Fruit fly (Drosophila melanogaster) whole organism, embryonic: Measurements from ENCODE around the gene CG1622.

Experiments
- C15 ChIP-seq: fragments of 200-800 bp; sonication (Bioruptor generic); IDR thresholded peaks from 3 replicates; pipeline ENCODE4 v1.3.6; 2022; ENCODE audit warnings: missing biosample characterization, missing genetic modification characterization
- CG1024 ChIP-seq: fragments of 200-800 bp; sonication (Bioruptor generic); IDR thresholded peaks from 2 replicates; pipeline ENCODE4 v1.3.6; 2022; ENCODE audit warnings: missing biosample characterization, missing genetic modification characterization
- CG11093 ChIP-seq: fragments of 200-800 bp; sonication (Bioruptor generic); IDR thresholded peaks from 3 replicates; pipeline ENCODE4 v1.3.6; 2022; ENCODE audit warnings: missing biosample characterization, missing genetic modification characterization
- CG11695 ChIP-seq: fragments of 200-800 bp; sonication (Bioruptor generic); IDR thresholded peaks from 3 replicates; pipeline ENCODE4 v1.3.6; 2022; ENCODE audit warnings: missing biosample characterization, missing genetic modification characterization
- CG12659 ChIP-seq: fragments of 200-800 bp; sonication (Bioruptor generic); optimal IDR thresholded peaks from 3 replicates; lab custom pipeline; 2017; ENCODE audit warnings: mild to moderate bottlenecking, missing biosample characterization, missing genetic modification reagents, missing genetic modification characterization
- CG15011 ChIP-seq: fragments of 200-800 bp; sonication (Bioruptor generic); optimal IDR thresholded peaks from 3 replicates; lab custom pipeline; 2018; ENCODE audit warnings: missing biosample characterization, mild to moderate bottlenecking, missing genetic modification characterization
- CG15479 ChIP-seq: fragments of 200-800 bp; sonication (Bioruptor generic); optimal IDR thresholded peaks from 3 replicates; lab custom pipeline; 2019; ENCODE audit warnings: missing biosample characterization, mild to moderate bottlenecking, missing genetic modification characterization, moderate library complexity
- CG17612 ChIP-seq: fragments of 200-800 bp; sonication (Bioruptor generic); IDR thresholded peaks from 2 replicates; pipeline ENCODE4 v1.3.6; 2022; ENCODE audit warnings: missing biosample characterization, missing genetic modification characterization
- CG17912 ChIP-seq: fragments of 200-800 bp; sonication (Bioruptor generic); optimal IDR thresholded peaks from 2 replicates; lab custom pipeline; 2018; ENCODE audit warnings: missing biosample characterization, mild to moderate bottlenecking, missing genetic modification characterization
- CG1832 ChIP-seq: fragments of 200-800 bp; sonication (Bioruptor generic); optimal IDR thresholded peaks from 2 replicates; lab custom pipeline; 2017; ENCODE audit warnings: missing biosample characterization, mild to moderate bottlenecking, missing genetic modification characterization, inconsistent platforms
- CG2889 ChIP-seq: fragments of 200-800 bp; sonication (Bioruptor generic); IDR thresholded peaks from 3 replicates; pipeline ENCODE4 v1.3.6; 2022; ENCODE audit warnings: missing biosample characterization, missing genetic modification characterization
- CG42726 ChIP-seq: fragments of 200-800 bp; sonication (Bioruptor generic); IDR thresholded peaks from 2 replicates; pipeline ENCODE4 v1.3.6; 2022; ENCODE audit warnings: missing biosample characterization, missing genetic modification characterization; ENCODE audit not compliant: partially characterized antibody
- CG43689 ChIP-seq: fragments of 200-800 bp; sonication (Bioruptor generic); IDR thresholded peaks from 2 replicates; pipeline ENCODE4 v1.3.6; 2022; ENCODE audit warnings: missing biosample characterization, missing genetic modification characterization
- CG4404 ChIP-seq: fragments of 200-800 bp; sonication (Bioruptor generic); IDR thresholded peaks from 2 replicates; pipeline ENCODE4 v1.3.6; 2022; ENCODE audit warnings: missing biosample characterization, missing genetic modification characterization
- CG5245 ChIP-seq: fragments of 200-800 bp; sonication (Bioruptor generic); optimal IDR thresholded peaks from 3 replicates; lab custom pipeline; 2016; ENCODE audit warnings: missing biosample characterization, missing genetic modification characterization
- CG7987 ChIP-seq: fragments of 200-800 bp; sonication (Bioruptor generic); optimal IDR thresholded peaks from 2 replicates; lab custom pipeline; 2018; ENCODE audit warnings: missing biosample characterization, mild to moderate bottlenecking, missing genetic modification characterization, moderate library complexity
- CHES-1-like ChIP-seq: fragments of 200-800 bp; sonication (Bioruptor generic); optimal IDR thresholded peaks from 2 replicates; lab custom pipeline; 2016; ENCODE audit warnings: missing biosample characterization, missing genetic modification characterization
- Chrac-16 ChIP-seq: fragments of 200-800 bp; sonication (Bioruptor generic); optimal IDR thresholded peaks from 3 replicates; lab custom pipeline; 2016; ENCODE audit warnings: missing biosample characterization, missing genetic modification characterization
- Dfd ChIP-seq, 2 experiments: fragments of >200 bp; optimal IDR thresholded peaks; 2 replicates each; lab custom pipeline; 2017; ENCODE audit warnings: missing biosample characterization in 2 of 2, missing genetic modification characterization in 2 of 2
- Doc3 ChIP-seq: fragments of 200-800 bp; sonication (Bioruptor generic); IDR thresholded peaks from 3 replicates; pipeline ENCODE4 v1.3.6; 2022; ENCODE audit warnings: missing biosample characterization, missing genetic modification characterization; ENCODE audit not compliant: partially characterized antibody
- E2f2 ChIP-seq: fragments of 200-800 bp; sonication (Bioruptor generic); IDR thresholded peaks from 2 replicates; pipeline ENCODE4 v1.3.6; 2022; ENCODE audit warnings: missing biosample characterization, missing genetic modification characterization
- Fer1 ChIP-seq: fragments of 200-800 bp; sonication (Bioruptor generic); optimal IDR thresholded peaks from 2 replicates; lab custom pipeline; 2017; ENCODE audit warnings: missing biosample characterization, mild to moderate bottlenecking, missing genetic modification characterization
- GATAe ChIP-seq: fragments of 200-800 bp; sonication (Bioruptor generic); conservative IDR thresholded peaks from 2 replicates; pipeline ENCODE4 v1.3.6; 2022; ENCODE audit warnings: missing biosample characterization, missing genetic modification characterization
- HHEX ChIP-seq: fragments of 200-800 bp; sonication (Bioruptor generic); optimal IDR thresholded peaks from 3 replicates; lab custom pipeline; 2017; ENCODE audit warnings: missing biosample characterization, mild to moderate bottlenecking, missing genetic modification characterization, missing genetic modification reagents
- HLH3B ChIP-seq: fragments of 200-800 bp; sonication (Bioruptor generic); IDR thresholded peaks from 2 replicates; pipeline ENCODE4 v1.3.6; 2022; ENCODE audit warnings: missing biosample characterization, missing genetic modification characterization
- Lhr ChIP-seq: fragments of 200-800 bp; sonication (Bioruptor generic); optimal IDR thresholded peaks from 3 replicates; lab custom pipeline; 2017; ENCODE audit warnings: mild to moderate bottlenecking, missing biosample characterization, missing genetic modification reagents, missing genetic modification characterization
- NC2α ChIP-seq: fragments of 200-800 bp; sonication (Bioruptor generic); optimal IDR thresholded peaks from 2 replicates; lab custom pipeline; 2016; ENCODE audit warnings: missing biosample characterization, missing genetic modification characterization
- Opbp ChIP-seq: fragments of 200-800 bp; sonication (Bioruptor generic); IDR thresholded peaks from 3 replicates; pipeline ENCODE4 v1.3.6; 2022; ENCODE audit warnings: missing biosample characterization, missing genetic modification characterization; ENCODE audit not compliant: partially characterized antibody
- PHDP ChIP-seq: fragments of 200-800 bp; sonication (Bioruptor generic); optimal IDR thresholded peaks from 3 replicates; lab custom pipeline; 2018; ENCODE audit warnings: missing biosample characterization, mild to moderate bottlenecking, missing genetic modification characterization, moderate library complexity
- Sox102F ChIP-seq: fragments of 200-800 bp; sonication (Bioruptor generic); optimal IDR thresholded peaks from 2 replicates; lab custom pipeline; 2018; ENCODE audit warnings: missing biosample characterization, mild to moderate bottlenecking, missing genetic modification characterization, moderate library complexity
- Taf1 ChIP-seq: fragments of 200-800 bp; sonication (Bioruptor generic); IDR thresholded peaks from 2 replicates; pipeline ENCODE4 v1.3.6; 2022; ENCODE audit warnings: missing biosample characterization, missing genetic modification characterization
- ab ChIP-seq: fragments of 200-800 bp; sonication (Bioruptor generic); optimal IDR thresholded peaks from 2 replicates; lab custom pipeline; 2016; ENCODE audit warnings: missing biosample characterization, missing genetic modification characterization
- br ChIP-seq: fragments of >200 bp; optimal IDR thresholded peaks from 2 replicates; lab custom pipeline; 2017
- btn ChIP-seq: fragments of 200-800 bp; sonication (Bioruptor generic); optimal IDR thresholded peaks from 2 replicates; lab custom pipeline; 2016; ENCODE audit warnings: missing biosample characterization, missing genetic modification characterization
- cas ChIP-seq: fragments of 200-800 bp; sonication (Bioruptor generic); IDR thresholded peaks from 2 replicates; pipeline ENCODE4 v1.3.6; 2022; ENCODE audit warnings: missing biosample characterization, missing genetic modification characterization
- chn ChIP-seq: fragments of 200-800 bp; sonication (Bioruptor generic); optimal IDR thresholded peaks from 2 replicates; lab custom pipeline; 2016; ENCODE audit warnings: missing biosample characterization, missing genetic modification characterization
- corto ChIP-seq: fragments of 200-800 bp; sonication (Bioruptor generic); optimal IDR thresholded peaks from 2 replicates; lab custom pipeline; 2016; ENCODE audit warnings: missing biosample characterization, mild to moderate bottlenecking, missing genetic modification characterization, moderate library complexity
- gcm2 ChIP-seq: fragments of 200-800 bp; sonication (Bioruptor generic); optimal IDR thresholded peaks from 2 replicates; lab custom pipeline; 2016; ENCODE audit warnings: missing biosample characterization, missing genetic modification characterization
- grn ChIP-seq: fragments of 200-800 bp; sonication (Bioruptor generic); optimal IDR thresholded peaks from 3 replicates; lab custom pipeline; 2017; ENCODE audit warnings: missing biosample characterization, missing genetic modification characterization
- gsb ChIP-seq: fragments of 200-800 bp; sonication (Bioruptor generic); IDR thresholded peaks from 2 replicates; pipeline ENCODE4 v1.3.6; 2022; ENCODE audit warnings: missing biosample characterization, missing genetic modification characterization
- h ChIP-seq: fragments of >200 bp; optimal IDR thresholded peaks from 2 replicates; lab custom pipeline; 2017
- hb ChIP-seq: fragments of 200-800 bp; sonication (Bioruptor generic); IDR thresholded peaks from 3 replicates; pipeline ENCODE4 v1.3.6; 2022; ENCODE audit warnings: missing biosample characterization, missing genetic modification characterization; ENCODE audit not compliant: partially characterized antibody
- hbn ChIP-seq: fragments of 200-800 bp; sonication (Bioruptor generic); IDR thresholded peaks from 2 replicates; pipeline ENCODE4 v1.3.6; 2022; ENCODE audit warnings: missing biosample characterization, missing genetic modification characterization; ENCODE audit not compliant: partially characterized antibody
- mirr ChIP-seq: fragments of 200-800 bp; sonication (Bioruptor generic); optimal IDR thresholded peaks from 3 replicates; lab custom pipeline; 2018; ENCODE audit warnings: missing biosample characterization, mild to moderate bottlenecking, missing genetic modification characterization
- nerfin-2 ChIP-seq: fragments of 200-800 bp; sonication (Bioruptor generic); IDR thresholded peaks from 2 replicates; pipeline ENCODE4 v1.3.6; 2022; ENCODE audit warnings: missing biosample characterization, missing genetic modification characterization; ENCODE audit not compliant: partially characterized antibody
- oc ChIP-seq: fragments of 200-800 bp; sonication (Bioruptor generic); optimal IDR thresholded peaks from 2 replicates; lab custom pipeline; 2018; ENCODE audit warnings: missing biosample characterization, mild to moderate bottlenecking, missing genetic modification characterization, moderate library complexity
- pum ChIP-seq: fragments of 200-800 bp; sonication (Bioruptor generic); optimal IDR thresholded peaks from 2 replicates; lab custom pipeline; 2016; ENCODE audit warnings: missing biosample characterization, missing genetic modification characterization
- sd ChIP-seq: fragments of 200-800 bp; sonication (Bioruptor generic); optimal IDR thresholded peaks from 3 replicates; lab custom pipeline; 2018; ENCODE audit warnings: missing biosample characterization, mild to moderate bottlenecking, missing genetic modification characterization, moderate library complexity
- stwl ChIP-seq: fragments of 200-800 bp; sonication (Bioruptor generic); optimal IDR thresholded peaks from 3 replicates; lab custom pipeline; 2018; ENCODE audit warnings: missing biosample characterization, mild to moderate bottlenecking, missing genetic modification characterization, moderate library complexity
- tll ChIP-seq, 2 experiments: fragments of 200-800 bp in 1 of 2; fragments of >200 bp in 1 of 2; sonication (Bioruptor generic) in 1 of 2; optimal IDR thresholded peaks; 2 replicates each; lab custom pipeline; 2017 to 2019; ENCODE audit warnings: missing biosample characterization in 2 of 2, missing genetic modification characterization in 2 of 2, mild to moderate bottlenecking in 1 of 2, moderate library complexity in 1 of 2
- zf30C ChIP-seq: fragments of 200-800 bp; sonication (Bioruptor generic); optimal IDR thresholded peaks from 3 replicates; lab custom pipeline; 2018; ENCODE audit warnings: missing biosample characterization, mild to moderate bottlenecking, missing genetic modification characterization

CG1622 gene

DNA sequence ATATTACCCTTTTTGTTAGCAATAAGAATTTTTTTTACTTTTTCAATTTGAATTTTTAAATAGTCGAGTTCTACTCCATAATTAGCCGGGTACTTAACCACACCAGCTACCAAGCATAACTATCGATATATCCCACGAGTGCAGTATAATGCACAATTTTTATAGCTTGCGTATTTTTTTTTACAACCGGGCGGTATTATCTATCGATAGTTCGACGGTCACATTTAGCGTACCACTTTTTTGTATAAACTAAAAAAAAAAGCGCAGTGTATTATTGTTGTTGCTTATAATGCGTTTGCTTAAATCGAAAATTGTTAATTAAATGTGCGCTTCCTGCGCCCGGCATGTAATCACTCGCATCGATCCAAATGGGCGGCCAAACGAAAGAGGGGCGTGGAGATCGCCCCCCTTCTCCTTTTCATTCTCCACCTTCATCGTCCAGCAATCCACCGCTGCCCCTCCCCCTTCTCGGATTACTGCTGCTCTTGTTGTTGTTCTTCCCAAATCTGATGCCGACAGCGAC lies 9.0 kb upstream of the CG1622 start, which contains the start of gene Remo (continued):
- peak; percentile 86 for TF ChIP-seq E2f2 (GFP tag; lab: Robert Waterston, UW)
- no peak for TF ChIP-seq Sox102F
- peak; percentile 72; the same call in 1 of the 2 replicates for TF ChIP-seq CG42726
- no peak for TF ChIP-seq C15
- TF ChIP-seq h (lab: Kevin White, UChicago) = no peak
- no peak for TF ChIP-seq Dfd (GFP tag; optimal IDR thresholded peaks at IDR 0.05; lab: Kevin White, UChicago)
- no peak for TF ChIP-seq btn (GFP tag; lab: Kevin White, UChicago)
- TF ChIP-seq CG15011 (GFP tag; lab: Kevin White, UChicago) = no peak
- no peak for TF ChIP-seq NC2α
- no peak for TF ChIP-seq CG11093 (GFP tag; lab: Robert Waterston, UW)
- TF ChIP-seq grn (GFP tag; lab: Kevin White, UChicago) = no peak
- TF ChIP-seq Taf1 (GFP tag; lab: Robert Waterston, UW) = no peak
- TF ChIP-seq CG12659 = peak; percentile 72
- TF ChIP-seq CG15479 (GFP tag; lab: Kevin White, UChicago) = peak; percentile 62
- peak; percentile 15 for TF ChIP-seq sd (tag; lab: Kevin White, UChicago)
- no peak for TF ChIP-seq CG4404 (GFP tag; lab: Robert Waterston, UW)
- no peak for TF ChIP-seq PHDP (tag; lab: Kevin White, UChicago)
- TF ChIP-seq zf30C (GFP tag; lab: Kevin White, UChicago) = peak; percentile 91
- no peak for TF ChIP-seq nerfin-2 (GFP tag; lab: Robert Waterston, UW)
- no peak for TF ChIP-seq chn (GFP tag; lab: Kevin White, UChicago)
- TF ChIP-seq CG7987 (GFP tag; lab: Kevin White, UChicago) = no peak
- no peak for TF ChIP-seq CG17612
- TF ChIP-seq oc (tag; lab: Kevin White, UChicago) = peak; percentile 48
- TF ChIP-seq pum (GFP tag; lab: Kevin White, UChicago) = no peak
- no peak for TF ChIP-seq CG43689 (GFP tag; lab: Robert Waterston, UW)
- no peak for TF ChIP-seq CG17912
- TF ChIP-seq CHES-1-like = no peak
- TF ChIP-seq tll (GFP tag; optimal IDR thresholded peaks at IDR 0.05; lab: Kevin White, UChicago) = no peak
- TF ChIP-seq cas (GFP tag; lab: Robert Waterston, UW) = no peak
- no peak for TF ChIP-seq HLH3B (GFP tag; lab: Robert Waterston, UW)
- TF ChIP-seq GATAe = no peak
- TF ChIP-seq CG2889 (GFP tag; lab: Robert Waterston, UW) = no peak
- peak; percentile 73 for TF ChIP-seq Lhr (GFP tag; lab: Kevin White, UChicago)
- TF ChIP-seq CG5245 (GFP tag; lab: Kevin White, UChicago) = no peak
- TF ChIP-seq CG1024 = no peak
- peak; percentile 32 for TF ChIP-seq stwl
- no peak for TF ChIP-seq gcm2 (GFP tag; lab: Kevin White, UChicago)
- TF ChIP-seq CG11695 = no peak
- no peak for TF ChIP-seq corto (GFP tag; lab: Kevin White, UChicago)
- no peak for TF ChIP-seq mirr (GFP tag; lab: Kevin White, UChicago)
- TF ChIP-seq HHEX = no peak
- TF ChIP-seq Doc3 = 0 out of 3 replicates have a peak, but pooled peaks have one; percentile 53
- no peak for TF ChIP-seq CG1832 (GFP tag; lab: Kevin White, UChicago)
- no peak for TF ChIP-seq br
- peak; percentile 76 for TF ChIP-seq Opbp (GFP tag; lab: Robert Waterston, UW)
- TF ChIP-seq ab (GFP tag; lab: Kevin White, UChicago) = no peak
- TF ChIP-seq Chrac-16 (GFP tag; lab: Kevin White, UChicago) = no peak
- TF ChIP-seq hb (GFP tag; lab: Robert Waterston, UW) = 0 out of 3 replicates have a peak, but pooled peaks have one; percentile 51
- peak; percentile 61 for TF ChIP-seq hbn
- peak; percentile 10 for TF ChIP-seq Fer1
- TF ChIP-seq gsb = no peak
